Worm (Caenorhabditis elegans) whole organism, late embryonic: ENCODE results near the gene B0361.4.

Source experiments
- C38D4.7 ChIP-seq: fragments of 200-800 bp; sonication (Bioruptor generic); optimal IDR thresholded peaks from 2 replicates; lab custom pipeline; 2018; ENCODE audit warnings: mild to moderate bottlenecking, missing genetic modification characterization, moderate library complexity, missing compliant biosample characterization
- F13H6.1 ChIP-seq: sonication (generic microtip); optimal IDR thresholded peaks from 2 replicates; lab custom pipeline; 2016; ENCODE audit warnings: missing genetic modification characterization, missing compliant biosample characterization
- K02D7.2 ChIP-seq: sonication (generic microtip); optimal IDR thresholded peaks from 2 replicates; lab custom pipeline; 2017; ENCODE audit warnings: mild to moderate bottlenecking, missing genetic modification characterization, missing compliant biosample characterization
- T23F11.4 ChIP-seq: fragments of 200-800 bp; sonication (Bioruptor generic); optimal IDR thresholded peaks from 2 replicates; lab custom pipeline; 2018; ENCODE audit warnings: mild to moderate bottlenecking, missing genetic modification characterization, missing compliant biosample characterization
- Y22D7AL.16 ChIP-seq: sonication (generic microtip); optimal IDR thresholded peaks from 2 replicates; lab custom pipeline; 2016; ENCODE audit warnings: missing genetic modification characterization, missing compliant biosample characterization
- ceh-19 ChIP-seq: fragments of 200-800 bp; sonication (Bioruptor generic); optimal IDR thresholded peaks from 2 replicates; lab custom pipeline; 2018; ENCODE audit warnings: mild to moderate bottlenecking, missing genetic modification characterization, missing compliant biosample characterization
- ceh-24 ChIP-seq: sonication (generic microtip); optimal IDR thresholded peaks from 2 replicates; lab custom pipeline; 2016; ENCODE audit warnings: mild to moderate bottlenecking, missing genetic modification characterization, missing compliant biosample characterization
- ceh-6 ChIP-seq: fragments of 200-800 bp; sonication (Bioruptor generic); optimal IDR thresholded peaks from 2 replicates; lab custom pipeline; 2018; ENCODE audit warnings: mild to moderate bottlenecking, missing genetic modification characterization, missing compliant biosample characterization
- ceh-9 ChIP-seq: sonication (generic microtip); optimal IDR thresholded peaks from 2 replicates; lab custom pipeline; 2016; ENCODE audit warnings: mild to moderate bottlenecking, missing genetic modification characterization, inconsistent platforms, missing compliant biosample characterization
- che-1 ChIP-seq: sonication (generic microtip); optimal IDR thresholded peaks from 2 replicates; lab custom pipeline; 2016; ENCODE audit warnings: mild to moderate bottlenecking, missing genetic modification characterization, missing compliant biosample characterization
- dmd-4 ChIP-seq: sonication (generic microtip); optimal IDR thresholded peaks from 2 replicates; lab custom pipeline; 2016; ENCODE audit warnings: borderline replicate concordance, missing genetic modification characterization, missing compliant biosample characterization
- dve-1 ChIP-seq: sonication (generic microtip); optimal IDR thresholded peaks from 2 replicates; lab custom pipeline; 2017; ENCODE audit warnings: antibody characterized with exemption, mild to moderate bottlenecking, missing genetic modification characterization, missing compliant biosample characterization
- elt-2 ChIP-seq: sonication (generic microtip); optimal IDR thresholded peaks from 2 replicates; lab custom pipeline; 2016; ENCODE audit warnings: missing genetic modification reagents, missing genetic modification characterization, missing compliant biosample characterization
- eyg-1 ChIP-seq: sonication (generic microtip); optimal IDR thresholded peaks from 2 replicates; lab custom pipeline; 2016; ENCODE audit warnings: missing genotype, missing genetic modification characterization, missing compliant biosample characterization
- fax-1 ChIP-seq: sonication (generic microtip); optimal IDR thresholded peaks from 2 replicates; lab custom pipeline; 2016; ENCODE audit warnings: missing genotype, missing genetic modification characterization, missing compliant biosample characterization
- fkh-6 ChIP-seq: sonication (generic microtip); optimal IDR thresholded peaks from 2 replicates; lab custom pipeline; 2016; ENCODE audit warnings: missing genetic modification characterization, missing compliant biosample characterization
- hlh-30 ChIP-seq: sonication (generic microtip); optimal IDR thresholded peaks from 2 replicates; lab custom pipeline; 2017; ENCODE audit warnings: antibody characterized with exemption, missing genetic modification characterization, missing compliant biosample characterization; ENCODE audit not compliant: insufficient read depth
- hlh-6 ChIP-seq: sonication (generic microtip); optimal IDR thresholded peaks from 2 replicates; lab custom pipeline; 2016; ENCODE audit warnings: missing genotype, missing genetic modification characterization, missing compliant biosample characterization
- hlh-8 ChIP-seq: sonication (generic microtip); optimal IDR thresholded peaks from 2 replicates; lab custom pipeline; 2016; ENCODE audit warnings: missing genotype, missing genetic modification characterization, missing compliant biosample characterization
- lin-11 ChIP-seq: fragments of 200-800 bp; sonication (Bioruptor generic); optimal IDR thresholded peaks from 2 replicates; lab custom pipeline; 2018; ENCODE audit warnings: mild to moderate bottlenecking, missing genetic modification characterization, missing compliant biosample characterization
- madf-2 ChIP-seq: sonication (generic microtip); optimal IDR thresholded peaks from 2 replicates; lab custom pipeline; 2017; ENCODE audit warnings: missing genetic modification characterization, missing compliant biosample characterization
- mec-3 ChIP-seq: sonication (generic microtip); optimal IDR thresholded peaks from 2 replicates; lab custom pipeline; 2016; ENCODE audit warnings: borderline replicate concordance, missing genetic modification characterization, missing compliant biosample characterization
- nfya-1 ChIP-seq: sonication (generic microtip); optimal IDR thresholded peaks from 2 replicates; lab custom pipeline; 2017; ENCODE audit warnings: missing genetic modification characterization, mild to moderate bottlenecking, missing compliant biosample characterization, antibody characterized with exemption, moderate library complexity
- nhr-11 ChIP-seq: fragments of 150-350 bp; optimal IDR thresholded peaks from 2 replicates; lab custom pipeline; 2014; ENCODE audit warnings: missing biosample characterization, missing genetic modification characterization
- odd-2 ChIP-seq: sonication (generic microtip); optimal IDR thresholded peaks from 2 replicates; lab custom pipeline; 2017; ENCODE audit warnings: antibody characterized with exemption, mild to moderate bottlenecking, missing genetic modification characterization, missing compliant biosample characterization
- pha-2 ChIP-seq: sonication (generic microtip); optimal IDR thresholded peaks from 2 replicates; lab custom pipeline; 2017; ENCODE audit warnings: mild to moderate bottlenecking, missing genetic modification characterization, missing compliant biosample characterization
- ref-2 ChIP-seq: sonication (generic microtip); optimal IDR thresholded peaks from 2 replicates; lab custom pipeline; 2016; ENCODE audit warnings: missing genetic modification characterization, missing compliant biosample characterization
- rnt-1 ChIP-seq: sonication (generic microtip); optimal IDR thresholded peaks from 2 replicates; lab custom pipeline; 2016; ENCODE audit warnings: missing genetic modification characterization, missing compliant biosample characterization
- sdc-2 ChIP-seq: sonication (generic microtip); optimal IDR thresholded peaks from 2 replicates; lab custom pipeline; 2016; ENCODE audit warnings: missing genotype, missing genetic modification characterization, missing compliant biosample characterization
- sox-2 ChIP-seq: fragments of 200-800 bp; sonication (Bioruptor generic); IDR thresholded peaks from 2 replicates; pipeline ENCODE4 v1.3.6; 2022; ENCODE audit warnings: missing genetic modification reagents, missing genetic modification characterization, missing compliant biosample characterization
- sox-4 ChIP-seq: sonication (generic microtip); optimal IDR thresholded peaks from 2 replicates; lab custom pipeline; 2017; ENCODE audit warnings: mild to moderate bottlenecking, missing genetic modification characterization, inconsistent platforms, missing compliant biosample characterization
- tbx-2 ChIP-seq: sonication (generic microtip); optimal IDR thresholded peaks from 2 replicates; lab custom pipeline; 2016; ENCODE audit warnings: missing genetic modification characterization, missing compliant biosample characterization
- ttx-3 ChIP-seq: sonication (generic microtip); optimal IDR thresholded peaks from 2 replicates; lab custom pipeline; 2016; ENCODE audit warnings: missing genetic modification reagents, missing genetic modification characterization, missing compliant biosample characterization
- unc-3 ChIP-seq, 2 experiments: fragments of 200-800 bp in 1 of 2; sonication (Bioruptor generic) in 1 of 2; sonication (generic microtip) in 1 of 2; conservative IDR thresholded peaks in 1 of 2; optimal IDR thresholded peaks in 1 of 2; 2 replicates each; pipeline versions ENCODE4 v1.3.6 to Lab custom; 2016 to 2022; ENCODE audit warnings: missing compliant biosample characterization in 2 of 2, missing genetic modification characterization in 2 of 2, missing genetic modification reagents in 1 of 2
- unc-42 ChIP-seq: sonication (generic microtip); optimal IDR thresholded peaks from 2 replicates; lab custom pipeline; 2016; ENCODE audit warnings: missing genotype, missing genetic modification characterization, missing compliant biosample characterization
- unc-55 ChIP-seq: sonication (generic microtip); optimal IDR thresholded peaks from 2 replicates; lab custom pipeline; 2017; ENCODE audit warnings: missing biosample characterization, missing genetic modification reagents, missing genetic modification characterization
- unc-86 ChIP-seq: sonication (generic microtip); optimal IDR thresholded peaks from 2 replicates; lab custom pipeline; 2016; ENCODE audit warnings: missing genetic modification characterization, missing compliant biosample characterization
- zip-5 ChIP-seq: sonication (generic microtip); optimal IDR thresholded peaks from 2 replicates; lab custom pipeline; 2016; ENCODE audit warnings: missing genetic modification characterization, missing compliant biosample characterization

Gene B0361.4

DNA sequence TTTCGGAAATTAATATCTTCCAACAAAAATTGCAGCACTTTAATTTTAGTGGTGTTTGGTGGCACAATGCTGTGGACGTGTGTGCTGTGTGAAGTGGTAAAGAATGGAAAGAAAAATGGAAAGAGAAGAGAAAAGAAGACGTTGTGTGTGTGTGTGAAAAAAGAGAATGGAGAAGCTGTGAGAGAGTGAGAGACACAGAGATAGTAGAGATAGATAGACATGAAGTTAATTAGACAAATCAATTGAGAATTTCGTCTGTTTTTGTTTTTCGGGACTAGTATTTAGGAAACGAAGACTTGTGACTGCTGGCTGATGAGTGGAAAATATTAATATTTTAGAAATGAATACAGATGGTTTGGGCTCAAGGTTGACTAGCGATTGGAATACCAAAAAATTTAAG lies 32.4 kb downstream of the B0361.4 start:
- TF ChIP-seq ttx-3 (tag; lab: Kevin White, UChicago) (no peak), unc-3 (GFP tag; conservative IDR thresholded peaks at IDR 0.05; lab: Robert Waterston, UW) (no peak), unc-3 (tag; optimal IDR thresholded peaks at IDR 0.05; lab: Kevin White, UChicago) (no peak), C38D4.7 (GFP tag; lab: Kevin White, UChicago) (no peak), fkh-6 (no peak), dve-1 (tag; lab: Kevin White, UChicago) (no peak), zip-5 (tag; lab: Kevin White, UChicago) (no peak), unc-42 (tag; lab: Kevin White, UChicago) (peak; percentile 48)
- TF ChIP-seq, all 69 proteins: peak for 1

- TF ChIP-seq unc-55 (GFP tag; lab: Kevin White, UChicago) (peak; percentile 10), dmd-4 (tag; lab: Kevin White, UChicago) (no peak)
Observed at ce11 chrIII:7292569-7292968, 33.8 kb downstream of the B0361.4 start.

DNA sequence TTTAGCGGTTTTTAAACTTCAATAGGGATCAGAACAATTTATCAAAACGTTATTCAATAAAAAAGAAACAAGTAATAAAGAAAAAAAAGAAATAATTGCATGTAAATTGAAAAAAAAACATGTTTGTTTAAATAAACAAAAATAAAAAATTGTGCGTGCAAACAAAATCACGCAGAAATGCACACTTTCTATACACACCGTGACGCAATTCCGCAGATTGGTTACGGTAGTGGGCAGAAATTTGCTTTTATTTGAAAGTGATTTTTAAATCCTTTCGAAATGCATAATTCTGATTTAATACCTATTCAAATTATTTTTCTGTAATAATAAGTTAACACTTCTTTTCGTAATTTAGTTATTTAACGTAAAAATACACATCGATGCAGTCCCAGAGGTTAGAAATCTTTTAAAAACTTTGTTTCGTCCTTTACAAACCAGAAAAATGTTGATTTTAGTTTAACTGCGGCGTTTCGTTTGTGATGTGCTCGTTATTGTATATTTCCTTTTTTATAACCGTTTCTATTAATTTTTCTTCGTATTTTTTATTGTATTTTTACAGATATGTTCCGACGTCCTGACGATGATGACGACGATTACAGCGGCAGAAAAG lies 34.4 kb downstream of the B0361.4 start, which contains the start of gene cwf-19L2:
cwf-19L2 (plus strand) TSS at position 560 of the 610 bp plus-strand sequence.
- TF ChIP-seq ceh-19, result no peak
- no peak for TF ChIP-seq fax-1 (tag; lab: Kevin White, UChicago)
- no peak for TF ChIP-seq T23F11.4 (GFP tag; lab: Kevin White, UChicago)
- TF ChIP-seq elt-2 (tag; lab: Kevin White, UChicago), result no peak
- TF ChIP-seq hlh-30 (tag; lab: Kevin White, UChicago), result no peak
- TF ChIP-seq unc-42 (tag; lab: Kevin White, UChicago), result no peak
- TF ChIP-seq che-1 (tag; lab: Kevin White, UChicago), result no peak
- no peak for TF ChIP-seq tbx-2 (tag; lab: Kevin White, UChicago)
- TF ChIP-seq eyg-1 (tag; lab: Kevin White, UChicago), result no peak
- TF ChIP-seq rnt-1, result no peak
- no peak for TF ChIP-seq nfya-1 (tag; lab: Kevin White, UChicago)
- no peak for TF ChIP-seq lin-11 (tag; lab: Kevin White, UChicago)
- no peak for TF ChIP-seq madf-2 (tag; lab: Kevin White, UChicago)
- TF ChIP-seq pha-2 (tag; lab: Kevin White, UChicago), result no peak
- no peak for TF ChIP-seq odd-2

DNA sequence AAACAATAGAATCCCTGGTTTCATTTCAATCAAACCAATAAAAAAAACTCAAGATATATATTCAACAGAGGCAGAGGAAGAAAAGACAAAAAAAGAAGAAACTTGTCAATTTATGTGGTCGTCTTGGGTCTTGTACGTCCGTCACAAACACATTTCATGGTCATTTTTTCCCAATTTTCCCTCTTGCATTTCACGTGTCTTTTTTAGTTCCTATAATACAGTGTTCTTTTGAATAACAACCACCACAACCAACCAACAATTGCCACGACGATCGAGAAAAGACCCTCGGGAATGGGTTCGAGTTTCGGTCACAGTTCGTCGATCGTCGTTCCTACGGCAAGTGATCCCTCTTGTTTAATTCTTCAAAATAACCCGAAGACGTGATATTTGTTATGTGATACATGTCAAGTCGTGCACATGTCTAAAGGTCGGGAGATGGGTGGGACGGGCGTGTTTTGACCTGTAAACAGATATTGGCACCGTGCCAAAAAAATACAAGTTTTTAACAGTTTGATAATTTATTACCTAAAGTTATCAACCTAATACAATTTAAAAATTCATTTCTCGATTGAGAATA lies 37.4 kb downstream of the B0361.4 start:
- no peak for TF ChIP-seq hlh-8 (tag; lab: Kevin White, UChicago)
- no peak for TF ChIP-seq eyg-1 (tag; lab: Kevin White, UChicago)

ce11 chrIII:7297045-7297680 lies 38.4 kb downstream of the B0361.4 start:
- TF ChIP-seq C38D4.7 (GFP tag; lab: Kevin White, UChicago) (no peak), Y22D7AL.16 (tag; lab: Kevin White, UChicago) (no peak), lin-11 (tag; lab: Kevin White, UChicago) (no peak), pha-2 (tag; lab: Kevin White, UChicago) (no peak), madf-2 (tag; lab: Kevin White, UChicago) (no peak), unc-55 (GFP tag; lab: Kevin White, UChicago) (no peak), sox-2 (GFP tag; lab: Robert Waterston, UW) (no peak)

- TF ChIP-seq sox-4 (no peak), unc-42 (tag; lab: Kevin White, UChicago) (no peak), sdc-2 (no peak), unc-86 (tag; lab: Kevin White, UChicago) (no peak), F13H6.1 (tag; lab: Kevin White, UChicago) (no peak), zip-5 (tag; lab: Kevin White, UChicago) (no peak), ceh-9 (tag; lab: Kevin White, UChicago) (no peak), ttx-3 (tag; lab: Kevin White, UChicago) (no peak), dve-1 (tag; lab: Kevin White, UChicago) (no peak), ceh-24 (no peak), ref-2 (tag; lab: Kevin White, UChicago) (no peak), mec-3 (tag; lab: Kevin White, UChicago) (no peak), ceh-6 (GFP tag; lab: Kevin White, UChicago) (no peak), K02D7.2 (no peak), hlh-6 (tag; lab: Kevin White, UChicago) (no peak), nhr-11 (tag; lab: Kevin White, UChicago) (no peak)
Observed at ce11 chrIII:7298045-7298444, 39.3 kb downstream of the B0361.4 start.
